Worm (Caenorhabditis elegans): ENCODE results near the gene manf-1.
A peak's percentile ranks its signal among the peaks of the same experiment; 100 is the strongest.

manf-1 gene

ce11 chrIV:2928409-2928808 is at the start of gene manf-1:
TSS of gene manf-1 (minus strand) at chrIV:2928421.
- TF ChIP-seq madf-9 (GFP tag; conservative IDR thresholded peaks at IDR 0.05) (no peak), nhr-11 (tag; optimal IDR thresholded peaks at IDR 0.05) (peak; percentile 20), ceh-82 (tag; optimal IDR thresholded peaks at IDR 0.05) (no peak), ceh-44 (GFP tag; IDR thresholded peaks at IDR 0.05) (no peak), ama-1 (optimal IDR thresholded peaks at IDR 0.05) (no peak), lsy-2 (tag; optimal IDR thresholded peaks at IDR 0.05) (peak in 1 of 2 experiments; percentile 87), mdl-1 (tag; optimal IDR thresholded peaks at IDR 0.05) (no peak), lin-38 (GFP tag; IDR thresholded peaks at IDR 0.05) (peak; percentile 82), vab-7 (GFP tag; IDR thresholded peaks at IDR 0.05) (no peak), duxl-1 (tag; optimal IDR thresholded peaks at IDR 0.05; ENCODE audit: poor library complexity) (no peak), zip-2 (tag; optimal IDR thresholded peaks at IDR 0.05) (no peak), aha-1 (tag) (peak; percentile 96), mxl-2 (GFP tag; conservative IDR thresholded peaks at IDR 0.05) (no peak), daf-8 (GFP tag; IDR thresholded peaks at IDR 0.05) (no peak), Y105C5A.15 (GFP tag; IDR thresholded peaks at IDR 0.05) (no peak), F26F4.8 (GFP tag; conservative IDR thresholded peaks at IDR 0.05) (no peak), tag-97 (GFP tag; IDR thresholded peaks at IDR 0.05) (no peak), egl-27 (tag; optimal IDR thresholded peaks at IDR 0.05) (no peak), unc-130 (GFP tag; optimal IDR thresholded peaks at IDR 0.05) (no peak), lin-15B (tag; optimal IDR thresholded peaks at IDR 0.05) (no peak), attf-4 (tag; optimal IDR thresholded peaks at IDR 0.05) (no peak), D1046.2 (GFP tag; IDR thresholded peaks at IDR 0.05) (no peak), nhr-6 (tag; optimal IDR thresholded peaks at IDR 0.05) (peak; percentile 10), mep-1 (tag; optimal IDR thresholded peaks at IDR 0.05) (peak; percentile 66), zip-11 (GFP tag; IDR thresholded peaks at IDR 0.05) (no peak), Y75B8A.6 (GFP tag; IDR thresholded peaks at IDR 0.05) (no peak), snpc-4 (tag; optimal IDR thresholded peaks at IDR 0.05) (no peak), F44E2.7 (GFP tag; IDR thresholded peaks at IDR 0.05) (no peak), lir-3 (tag; optimal IDR thresholded peaks at IDR 0.05) (no peak), fkh-10 (GFP tag; optimal IDR thresholded peaks at IDR 0.05) (no peak), ceh-32 (tag; optimal IDR thresholded peaks at IDR 0.05; ENCODE audit: poor library complexity) (no peak), nhr-48 (tag; optimal IDR thresholded peaks at IDR 0.05) (no peak), ZK546.5 (tag; optimal IDR thresholded peaks at IDR 0.05) (no peak), mes-2 (tag; optimal IDR thresholded peaks at IDR 0.05; ENCODE audit: poor library complexity, severe bottlenecking) (peak; percentile 84), unc-39 (tag; optimal IDR thresholded peaks at IDR 0.05) (no peak), nhr-237 (tag; optimal IDR thresholded peaks at IDR 0.05) (no peak), ztf-7 (tag; optimal IDR thresholded peaks at IDR 0.05) (peak; percentile 56), Y48G9A.11 (GFP tag; IDR thresholded peaks at IDR 0.05) (no peak), T20F7.1 (GFP tag; optimal IDR thresholded peaks at IDR 0.05) (no peak), aly-2 (tag; optimal IDR thresholded peaks at IDR 0.05) (no peak), madf-5 (GFP tag; IDR thresholded peaks at IDR 0.05) (no peak), daf-16 (GFP tag; optimal IDR thresholded peaks at IDR 0.05) (no peak), daf-16 (tag; optimal IDR thresholded peaks at IDR 0.05) (peak; percentile 57), unc-62 (GFP tag; optimal IDR thresholded peaks at IDR 0.05 in 1 of 2) (no peak), unc-62 (tag; optimal IDR thresholded peaks at IDR 0.05) (no peak), ceh-20 (GFP tag; IDR thresholded peaks at IDR 0.05) (no peak), sdz-12 (GFP tag; optimal IDR thresholded peaks at IDR 0.05) (no peak), T26A8.4 (GFP tag; IDR thresholded peaks at IDR 0.05) (0 out of 2 replicates have a peak, but pooled peaks have one; percentile 18), dmd-8 (GFP tag; IDR thresholded peaks at IDR 0.05) (no peak), lin-1 (GFP tag; IDR thresholded peaks at IDR 0.05) (no peak), nhr-28 (tag; optimal IDR thresholded peaks at IDR 0.05) (peak; percentile 24), ZK337.2 (GFP tag; IDR thresholded peaks at IDR 0.05) (no peak), spr-3 (GFP tag; optimal IDR thresholded peaks at IDR 0.05) (peak; percentile 48)
